Worm (Caenorhabditis elegans) whole organism, midembryonic: ENCODE data around the gene Y69A2AR.24.

ENCODE experiments used
- T22C8.4 ChIP-seq: fragments of 200-800 bp; sonication (Bioruptor generic); IDR thresholded peaks from 2 replicates; pipeline ENCODE4 v1.3.6; 2022; ENCODE audit warnings: missing genetic modification characterization, missing compliant biosample characterization
- cog-1 ChIP-seq: sonication (generic microtip); optimal IDR thresholded peaks from 2 replicates; lab custom pipeline; 2016; ENCODE audit warnings: missing genetic modification characterization, missing compliant biosample characterization
- klf-2 ChIP-seq: fragments of 200-800 bp; sonication (Bioruptor generic); conservative IDR thresholded peaks from 2 replicates; pipeline ENCODE4 v1.3.6; 2022; ENCODE audit warnings: missing genetic modification reagents, missing genetic modification characterization, missing compliant biosample characterization
- ref-1 ChIP-seq: fragments of 200-800 bp; sonication (Bioruptor generic); conservative IDR thresholded peaks from 2 replicates; pipeline ENCODE4 v1.3.6; 2022; ENCODE audit warnings: missing genetic modification reagents, missing genetic modification characterization, missing compliant biosample characterization
- ztf-29 ChIP-seq: fragments of 200-800 bp; sonication (Bioruptor generic); IDR thresholded peaks from 2 replicates; pipeline ENCODE4 v1.3.6; 2022; ENCODE audit warnings: missing genetic modification reagents, missing genetic modification characterization, missing compliant biosample characterization

- TF ChIP-seq T22C8.4 (GFP tag; lab: Robert Waterston, UW) (peak; percentile 49; the same call in 1 of the 2 replicates), klf-2 (GFP tag; lab: Robert Waterston, UW) (no peak), ztf-29 (GFP tag; lab: Robert Waterston, UW) (no peak), cog-1 (no peak), ref-1 (GFP tag; lab: Robert Waterston, UW) (no peak)
These were observed 11.6 kb downstream of the Y69A2AR.24 start for ce11 chrIV:2552276-2552675.
